Worm (Caenorhabditis elegans): ENCODE results near the gene gst-39.

Gene gst-39

ce11 chrII:15165681-15166235 lies 6.0 kb downstream of the gst-39 start, which contains the start of gene gst-27:
Gene gst-27, minus strand, starts transcription at chrII:15165731.
- TF ChIP-seq ets-4 (tag; optimal IDR thresholded peaks at IDR 0.05) = peak; percentile 58
- TF ChIP-seq lim-6 (tag; optimal IDR thresholded peaks at IDR 0.05) = peak; percentile 47
- peak; percentile 81 for TF ChIP-seq pat-9 (tag; optimal IDR thresholded peaks at IDR 0.05)
- peak; percentile 49 for TF ChIP-seq tbx-7 (tag; optimal IDR thresholded peaks at IDR 0.05)
- peak; percentile 77 for TF ChIP-seq lin-11 (tag; optimal IDR thresholded peaks at IDR 0.05)
- no peak for TF ChIP-seq pha-4 (tag; optimal IDR thresholded peaks at IDR 0.05)
- TF ChIP-seq pqm-1 (tag; optimal IDR thresholded peaks at IDR 0.05) = peak; percentile 72
- peak; percentile 85 for TF ChIP-seq ceh-6 (GFP tag; optimal IDR thresholded peaks at IDR 0.05)
- peak; percentile 74 for TF ChIP-seq ttx-3 (tag; optimal IDR thresholded peaks at IDR 0.05)
- TF ChIP-seq ceh-24 (tag; optimal IDR thresholded peaks at IDR 0.05) = peak; percentile 55
- peak; percentile 53 for TF ChIP-seq zip-5 (tag; optimal IDR thresholded peaks at IDR 0.05)
- TF ChIP-seq nhr-11 (tag; optimal IDR thresholded peaks at IDR 0.05) = no peak
- TF ChIP-seq rnt-1 (tag; optimal IDR thresholded peaks at IDR 0.05) = peak; percentile 82
- peak; percentile 87 for TF ChIP-seq nfya-1 (tag; optimal IDR thresholded peaks at IDR 0.05)
- peak; percentile 75 for TF ChIP-seq C08G9.2 (tag; optimal IDR thresholded peaks at IDR 0.05)
- TF ChIP-seq syd-9 (tag; optimal IDR thresholded peaks at IDR 0.05) = peak; percentile 75
- peak; percentile 81 for TF ChIP-seq ref-2 (tag; optimal IDR thresholded peaks at IDR 0.05)
- peak; percentile 83 for TF ChIP-seq ceh-18 (tag; optimal IDR thresholded peaks at IDR 0.05)
- TF ChIP-seq unc-42 (tag; optimal IDR thresholded peaks at IDR 0.05) = peak; percentile 59
- peak; percentile 73 for TF ChIP-seq ceh-31 (tag; optimal IDR thresholded peaks at IDR 0.05)
- peak; percentile 69 for TF ChIP-seq K02D7.2 (tag; optimal IDR thresholded peaks at IDR 0.05)
- TF ChIP-seq pag-3 (tag; optimal IDR thresholded peaks at IDR 0.05; ENCODE audit: borderline replicate concordance) = peak; percentile 34
- TF ChIP-seq ahr-1 (tag; optimal IDR thresholded peaks at IDR 0.05) = peak; percentile 63
- TF ChIP-seq madf-2 (tag; optimal IDR thresholded peaks at IDR 0.05) = peak; percentile 72
- TF ChIP-seq hlh-8 (tag; optimal IDR thresholded peaks at IDR 0.05) = peak; percentile 68
- TF ChIP-seq eyg-1 (tag; optimal IDR thresholded peaks at IDR 0.05) = peak; percentile 2
- peak; percentile 74 for TF ChIP-seq nhr-232 (tag; optimal IDR thresholded peaks at IDR 0.05)
- peak; percentile 82 for TF ChIP-seq che-1 (tag; optimal IDR thresholded peaks at IDR 0.05)
- peak; percentile 86 for TF ChIP-seq dve-1 (tag; optimal IDR thresholded peaks at IDR 0.05)
- TF ChIP-seq hlh-30 (tag; optimal IDR thresholded peaks at IDR 0.05; ENCODE audit: insufficient read depth) = peak; percentile 52
- TF ChIP-seq pax-1 (tag; optimal IDR thresholded peaks at IDR 0.05) = no peak
- peak; percentile 50 for TF ChIP-seq odd-2 (tag; optimal IDR thresholded peaks at IDR 0.05)
- peak; percentile 74 for TF ChIP-seq Y22D7AL.16 (tag; optimal IDR thresholded peaks at IDR 0.05)
- peak; percentile 68 for TF ChIP-seq ceh-45 (GFP tag; IDR thresholded peaks at IDR 0.05)
- peak; percentile 76 for TF ChIP-seq gmeb-2 (tag; optimal IDR thresholded peaks at IDR 0.05)
- TF ChIP-seq sdc-2 (tag; optimal IDR thresholded peaks at IDR 0.05) = peak; percentile 74
- peak; percentile 84 for TF ChIP-seq elt-2 (tag; optimal IDR thresholded peaks at IDR 0.05)
- peak; percentile 86 for TF ChIP-seq hlh-6 (tag; optimal IDR thresholded peaks at IDR 0.05)
- no peak for TF ChIP-seq ama-1 (optimal IDR thresholded peaks at IDR 0.05)
- TF ChIP-seq ceh-9 (tag; optimal IDR thresholded peaks at IDR 0.05) = no peak
- TF ChIP-seq ceh-14 (tag; optimal IDR thresholded peaks at IDR 0.05) = peak; percentile 59
- peak; percentile 87 for TF ChIP-seq sox-4 (tag; optimal IDR thresholded peaks at IDR 0.05)
- peak; percentile 79 for TF ChIP-seq fkh-6 (tag; optimal IDR thresholded peaks at IDR 0.05)
- peak; percentile 74 for TF ChIP-seq F13H6.1 (tag; optimal IDR thresholded peaks at IDR 0.05)
- TF ChIP-seq unc-86 (tag; optimal IDR thresholded peaks at IDR 0.05) = peak; percentile 69
- TF ChIP-seq dmd-4 (tag; optimal IDR thresholded peaks at IDR 0.05; ENCODE audit: borderline replicate concordance) = peak; percentile 53
- TF ChIP-seq elt-4 (tag; optimal IDR thresholded peaks at IDR 0.05) = no peak
- peak; percentile 62 for TF ChIP-seq npax-4 (tag; optimal IDR thresholded peaks at IDR 0.05)
- peak; percentile 70 for TF ChIP-seq tbx-2 (tag; optimal IDR thresholded peaks at IDR 0.05)
- TF ChIP-seq K09A11.1 (tag; optimal IDR thresholded peaks at IDR 0.05; ENCODE audit: insufficient read depth) = peak; percentile 61
- TF ChIP-seq ceh-30 (tag; optimal IDR thresholded peaks at IDR 0.05) = peak; percentile 48
- TF ChIP-seq hlh-13 (GFP tag; optimal IDR thresholded peaks at IDR 0.05) = peak; percentile 69
- TF ChIP-seq ztf-16 (tag; optimal IDR thresholded peaks at IDR 0.05) = peak; percentile 86
